Fruit fly (Drosophila melanogaster): ENCODE data around the gene CG6729.

CG6729 gene

dm6 chr2L:10728751-10729150 is 15.0 kb downstream of the CG6729 start, which contains the start of gene CG6443 (continued):
- TF ChIP-seq vfl (GFP tag; optimal IDR thresholded peaks at IDR 0.05) (no peak), CG17829 (tag; optimal IDR thresholded peaks at IDR 0.05) (no peak), Xrp1 (GFP tag; IDR thresholded peaks at IDR 0.05) (no peak), CG11723 (GFP tag; optimal IDR thresholded peaks at IDR 0.05) (no peak), H15 (GFP tag; IDR thresholded peaks at IDR 0.05) (no peak), CG2120 (GFP tag; optimal IDR thresholded peaks at IDR 0.05) (no peak), CG4730 (GFP tag; IDR thresholded peaks at IDR 0.05) (no peak), CG30020 (tag; optimal IDR thresholded peaks at IDR 0.05) (peak; percentile 38), CG18764 (GFP tag; optimal IDR thresholded peaks at IDR 0.05) (no peak), ro (GFP tag; IDR thresholded peaks at IDR 0.05) (no peak), CoRest (tag; optimal IDR thresholded peaks at IDR 0.05) (no peak), CG2116 (GFP tag; optimal IDR thresholded peaks at IDR 0.05) (peak; percentile 73), CG13123 (GFP tag; optimal IDR thresholded peaks at IDR 0.05) (no peak), CG6654 (GFP tag; optimal IDR thresholded peaks at IDR 0.05) (no peak), CG7786 (GFP tag; optimal IDR thresholded peaks at IDR 0.05) (no peak), CG9797 (GFP tag; optimal IDR thresholded peaks at IDR 0.05) (no peak), Dp (GFP tag; optimal IDR thresholded peaks at IDR 0.05) (peak; percentile 86), Dref (GFP tag; IDR thresholded peaks at IDR 0.05) (peak; percentile 86), D19A (tag; optimal IDR thresholded peaks at IDR 0.05) (no peak), ind (GFP tag; optimal IDR thresholded peaks at IDR 0.05) (no peak), amos (GFP tag; IDR thresholded peaks at IDR 0.05; ENCODE audit: partially characterized antibody) (peak; percentile 81), CG32767 (GFP tag; IDR thresholded peaks at IDR 0.05) (no peak), CG12659 (GFP tag; optimal IDR thresholded peaks at IDR 0.05) (peak; percentile 56), gcm (GFP tag; optimal IDR thresholded peaks at IDR 0.05) (no peak), MESR4 (GFP tag; optimal IDR thresholded peaks at IDR 0.05) (peak; percentile 30), unpg (GFP tag; optimal IDR thresholded peaks at IDR 0.05) (no peak), br (optimal IDR thresholded peaks at IDR 0.05) (no peak), CG2712 (tag; optimal IDR thresholded peaks at IDR 0.05) (peak; percentile 40), Bgb (GFP tag; IDR thresholded peaks at IDR 0.05; ENCODE audit: partially characterized antibody) (peak; percentile 75), Hand (GFP tag; optimal IDR thresholded peaks at IDR 0.05) (no peak), lilli (GFP tag; optimal IDR thresholded peaks at IDR 0.05) (no peak), phol (tag; optimal IDR thresholded peaks at IDR 0.05) (peak; percentile 9), Oaz (GFP tag; IDR thresholded peaks at IDR 0.05) (no peak), D19B (GFP tag; optimal IDR thresholded peaks at IDR 0.05) (no peak), CG7963 (GFP tag; IDR thresholded peaks at IDR 0.05; ENCODE audit: partially characterized antibody) (no peak; the same call in 2 of the 3 replicates), CG14441 (GFP tag; IDR thresholded peaks at IDR 0.05) (no peak), CkIIα-i1 (GFP tag; IDR thresholded peaks at IDR 0.05) (no peak), Sry-β (GFP tag; optimal IDR thresholded peaks at IDR 0.05) (no peak), ftz-f1 (GFP tag; optimal IDR thresholded peaks at IDR 0.05) (no peak), CG7556 (GFP tag; optimal IDR thresholded peaks at IDR 0.05) (no peak), CG42726 (GFP tag; IDR thresholded peaks at IDR 0.05; ENCODE audit: partially characterized antibody) (no peak), nerfin-1 (tag; optimal IDR thresholded peaks at IDR 0.05) (no peak), ci (GFP tag; IDR thresholded peaks at IDR 0.05) (no peak), ranshi (GFP tag; IDR thresholded peaks at IDR 0.05) (no peak), sens (GFP tag) (peak; percentile 63), Ssrp (tag; optimal IDR thresholded peaks at IDR 0.05) (no peak), CG6765 (GFP tag; optimal IDR thresholded peaks at IDR 0.05) (no peak), Max (GFP tag; optimal IDR thresholded peaks at IDR 0.05) (no peak), Fer2 (tag; optimal IDR thresholded peaks at IDR 0.05) (no peak), trem (tag; optimal IDR thresholded peaks at IDR 0.05) (peak; percentile 56), odd (GFP tag; optimal IDR thresholded peaks at IDR 0.05) (no peak), exex (tag; optimal IDR thresholded peaks at IDR 0.05) (no peak)

Data from whole organism, embryonic.